Fruit fly (Drosophila melanogaster): ENCODE data around the gene Or65b.

Or65b gene

DNA sequence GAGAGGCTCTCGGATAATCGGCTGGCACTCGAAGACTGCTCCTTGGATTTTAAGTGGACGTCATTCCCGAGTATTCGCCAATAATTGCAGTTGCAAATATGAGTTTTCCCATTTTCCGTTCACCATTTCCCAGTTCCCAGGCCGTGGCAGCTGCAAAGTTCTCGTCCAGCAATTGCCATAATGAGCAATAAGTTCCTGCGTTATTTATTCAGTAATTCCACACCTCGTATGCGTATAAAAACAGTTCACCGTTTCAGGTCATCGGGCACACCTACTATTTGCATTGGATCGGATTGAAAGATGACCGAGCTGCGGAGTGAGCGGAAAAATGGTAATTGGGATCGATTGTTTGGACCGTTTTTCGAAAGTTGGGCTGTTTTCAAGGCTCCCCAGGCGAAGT, 5.1 kb upstream of the Or65b start, which contains the start of gene Or65a (continued):
- no peak for TF ChIP-seq CG4282 (GFP tag; optimal IDR thresholded peaks at IDR 0.05)
- no peak for TF ChIP-seq HmgD (GFP tag; optimal IDR thresholded peaks at IDR 0.05)
- no peak for TF ChIP-seq tap (tag; optimal IDR thresholded peaks at IDR 0.05)
- no peak for TF ChIP-seq fd64A (GFP tag; optimal IDR thresholded peaks at IDR 0.05)
- no peak for TF ChIP-seq CG2199 (GFP tag; IDR thresholded peaks at IDR 0.05)
- TF ChIP-seq CG12219 (GFP tag; optimal IDR thresholded peaks at IDR 0.05): no peak

DNA sequence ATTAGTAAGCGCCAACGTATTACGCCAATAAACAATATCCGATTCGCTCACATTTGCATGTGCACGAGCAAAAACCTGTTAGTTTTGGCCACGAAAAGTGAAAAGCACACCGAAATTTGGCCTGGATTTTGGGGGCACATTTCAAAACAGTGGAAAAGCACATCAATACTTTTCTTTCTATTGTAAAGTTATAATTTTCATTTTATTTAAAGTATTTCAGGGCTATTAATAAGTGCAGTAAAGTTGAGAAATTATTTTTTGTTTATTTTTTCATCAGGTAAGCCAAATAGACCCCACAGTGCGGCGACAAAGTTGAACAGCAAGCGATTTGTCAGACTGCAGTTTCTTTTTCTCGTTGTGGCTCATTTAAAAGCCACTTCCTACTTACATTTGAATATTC, 2.7 kb upstream of the Or65b start:
- no peak for TF ChIP-seq zf30C (GFP tag; optimal IDR thresholded peaks at IDR 0.05)
- TF ChIP-seq CG3847 (GFP tag; IDR thresholded peaks at IDR 0.05): no peak
- no peak for TF ChIP-seq GATAe (GFP tag; conservative IDR thresholded peaks at IDR 0.05)
- TF ChIP-seq Ets65A (GFP tag): peak; percentile 58
- peak; percentile 24; the same call in 1 of the 2 replicates for TF ChIP-seq Drgx (GFP tag; IDR thresholded peaks at IDR 0.05)
- TF ChIP-seq ase (GFP tag; IDR thresholded peaks at IDR 0.05): no peak

DNA sequence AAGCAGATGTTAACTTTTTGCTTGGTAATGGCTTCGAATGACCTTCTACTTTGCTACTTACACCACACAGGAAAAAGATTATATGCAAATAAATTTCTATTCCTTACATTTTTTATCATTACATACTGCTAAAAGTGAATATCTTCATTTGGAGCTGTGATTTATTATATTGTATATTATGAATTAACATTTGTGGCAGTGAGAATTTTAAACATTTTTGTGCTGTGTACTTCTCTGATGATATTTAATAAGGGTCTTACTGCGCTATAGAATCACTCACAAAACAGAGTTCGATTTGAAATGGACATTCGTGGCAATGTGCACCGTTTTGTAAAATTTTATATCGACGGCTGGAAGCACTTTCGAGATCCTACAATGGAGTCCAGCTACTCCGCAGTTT, 1.9 kb downstream of the Or65b start, which contains the start of gene Or65c:
Gene Or65c (plus strand): TSS at position 301 of the 400 bp plus-strand sequence.
- TF ChIP-seq cato (GFP tag; optimal IDR thresholded peaks at IDR 0.05; ENCODE audit: borderline replicate concordance) (no peak), CG14050 (GFP tag; IDR thresholded peaks at IDR 0.05) (no peak), stc (GFP tag; IDR thresholded peaks at IDR 0.05) (no peak)

dm6 chr3L:6331399-6332111, 6.1 kb downstream of the Or65b start:
- TF ChIP-seq Optix (GFP tag; IDR thresholded peaks at IDR 0.05): no peak
- no peak for TF ChIP-seq Ssrp (tag; optimal IDR thresholded peaks at IDR 0.05)
- no peak for TF ChIP-seq CG9437 (GFP tag; optimal IDR thresholded peaks at IDR 0.05)
- no peak for TF ChIP-seq Trl (optimal IDR thresholded peaks at IDR 0.05)
- TF ChIP-seq Trl (GFP tag; optimal IDR thresholded peaks at IDR 0.05): no peak
- TF ChIP-seq Mad (GFP tag; optimal IDR thresholded peaks at IDR 0.05): no peak
- no peak for TF ChIP-seq knrl (GFP tag; IDR thresholded peaks at IDR 0.05; ENCODE audit: partially characterized antibody)
- no peak for TF ChIP-seq zf30C (GFP tag; optimal IDR thresholded peaks at IDR 0.05)
- TF ChIP-seq CG13624 (GFP tag; optimal IDR thresholded peaks at IDR 0.05): no peak
- TF ChIP-seq dati (GFP tag; IDR thresholded peaks at IDR 0.05): 0 out of 2 replicates have a peak, but pooled peaks have one; percentile 25
- no peak for TF ChIP-seq Fer2 (tag; optimal IDR thresholded peaks at IDR 0.05)
- TF ChIP-seq sr (GFP tag; IDR thresholded peaks at IDR 0.05): 0 out of 3 replicates have a peak, but pooled peaks have one; percentile 35
- TF ChIP-seq Hand (GFP tag; optimal IDR thresholded peaks at IDR 0.05): no peak
- TF ChIP-seq CG6272 (GFP tag; IDR thresholded peaks at IDR 0.05): no peak
- no peak for TF ChIP-seq Atf6 (GFP tag; IDR thresholded peaks at IDR 0.05)
- no peak for TF ChIP-seq gce (GFP tag; IDR thresholded peaks at IDR 0.05)
- 0 out of 2 replicates have a peak, but pooled peaks have one; percentile 7 for TF ChIP-seq ara (GFP tag; IDR thresholded peaks at IDR 0.05)
- TF ChIP-seq tio (GFP tag; optimal IDR thresholded peaks at IDR 0.05): no peak
- no peak for TF ChIP-seq Hr39 (optimal IDR thresholded peaks at IDR 0.05)
- TF ChIP-seq CG10267 (tag; optimal IDR thresholded peaks at IDR 0.05): no peak
- no peak for TF ChIP-seq HLHmδ (GFP tag; optimal IDR thresholded peaks at IDR 0.05)
- peak; percentile 85 for TF ChIP-seq kah (GFP tag; optimal IDR thresholded peaks at IDR 0.05)
- TF ChIP-seq Hr3 (GFP tag; optimal IDR thresholded peaks at IDR 0.05): no peak
- peak; percentile 63 for TF ChIP-seq Drgx (GFP tag; IDR thresholded peaks at IDR 0.05)
- no peak for TF ChIP-seq CG5180 (GFP tag; optimal IDR thresholded peaks at IDR 0.05)
- peak; percentile 12 for TF ChIP-seq CG11504 (tag; optimal IDR thresholded peaks at IDR 0.05)
- no peak for TF ChIP-seq Usf (GFP tag; optimal IDR thresholded peaks at IDR 0.05)
- TF ChIP-seq lmd (GFP tag; IDR thresholded peaks at IDR 0.05): no peak
- no peak for TF ChIP-seq Lpt (GFP tag; optimal IDR thresholded peaks at IDR 0.05)
- TF ChIP-seq chn (GFP tag; optimal IDR thresholded peaks at IDR 0.05): no peak
- TF ChIP-seq kay (GFP tag; optimal IDR thresholded peaks at IDR 0.05): no peak
- TF ChIP-seq pita (GFP tag; optimal IDR thresholded peaks at IDR 0.05): no peak
- no peak for TF ChIP-seq cas (GFP tag; IDR thresholded peaks at IDR 0.05)
- 0 out of 2 replicates have a peak, but pooled peaks have one; percentile 6 for TF ChIP-seq Ada2b (GFP tag; IDR thresholded peaks at IDR 0.05)
